Worm (Caenorhabditis elegans) whole organism, early embryonic: Measurements from ENCODE around the gene rpy-1.

Experiments
- B0310.2 ChIP-seq: sonication (generic microtip); optimal IDR thresholded peaks from 2 replicates; lab custom pipeline; 2016; ENCODE audit warnings: mild to moderate bottlenecking, missing genetic modification characterization, missing compliant biosample characterization
- aly-1 ChIP-seq: sonication (generic microtip); optimal IDR thresholded peaks from 2 replicates; lab custom pipeline; 2016; ENCODE audit warnings: missing genetic modification characterization, missing compliant biosample characterization
- ama-1 ChIP-seq: fragments of 150-350 bp; optimal IDR thresholded peaks from 2 replicates; lab custom pipeline; 2014
- ceh-13 ChIP-seq: fragments of 200-800 bp; sonication (Bioruptor generic); optimal IDR thresholded peaks from 2 replicates; lab custom pipeline; 2018; ENCODE audit warnings: mild to moderate bottlenecking, missing genetic modification characterization, missing compliant biosample characterization
- ets-7 ChIP-seq: sonication (generic microtip); optimal IDR thresholded peaks from 2 replicates; lab custom pipeline; 2016; ENCODE audit warnings: missing genotype, missing genetic modification characterization, missing compliant biosample characterization
- flt-1 ChIP-seq: fragments of 200-800 bp; sonication (Bioruptor generic); IDR thresholded peaks from 2 replicates; pipeline ENCODE4 v1.3.6; 2022; ENCODE audit warnings: missing genetic modification characterization, missing compliant biosample characterization
- hmbx-1 ChIP-seq: sonication (generic microtip); optimal IDR thresholded peaks from 2 replicates; lab custom pipeline; 2016; ENCODE audit warnings: mild to moderate bottlenecking, missing genetic modification characterization, missing compliant biosample characterization
- hmg-4 ChIP-seq: fragments of 200-800 bp; sonication (Bioruptor generic); optimal IDR thresholded peaks from 2 replicates; lab custom pipeline; 2018; ENCODE audit warnings: mild to moderate bottlenecking, missing genetic modification characterization, missing compliant biosample characterization
- pes-1 ChIP-seq: fragments of 200-800 bp; sonication (Bioruptor generic); IDR thresholded peaks from 2 replicates; pipeline ENCODE4 v1.3.6; 2022; ENCODE audit warnings: missing genetic modification reagents, missing genetic modification characterization, missing compliant biosample characterization
- scrt-1 ChIP-seq: fragments of 200-800 bp; sonication (Bioruptor generic); IDR thresholded peaks from 2 replicates; pipeline ENCODE4 v1.3.6; 2022; ENCODE audit warnings: missing genetic modification characterization, missing compliant biosample characterization
- sea-1 ChIP-seq: fragments of 200-800 bp; sonication (Bioruptor generic); conservative IDR thresholded peaks from 2 replicates; pipeline ENCODE4 v1.3.6; 2022; ENCODE audit warnings: missing genetic modification characterization, missing compliant biosample characterization
- tbx-11 ChIP-seq: fragments of 200-800 bp; sonication (Bioruptor generic); IDR thresholded peaks from 2 replicates; pipeline ENCODE4 v1.3.6; 2022; ENCODE audit warnings: missing genetic modification characterization, missing compliant biosample characterization
- tbx-37 ChIP-seq: fragments of 200-800 bp; sonication (Bioruptor generic); conservative IDR thresholded peaks from 2 replicates; pipeline ENCODE4 v1.3.6; 2022; ENCODE audit warnings: missing genetic modification reagents, missing genetic modification characterization, missing compliant biosample characterization
- tra-4 ChIP-seq: sonication (generic microtip); optimal IDR thresholded peaks from 2 replicates; lab custom pipeline; 2017; ENCODE audit warnings: missing genetic modification characterization, missing compliant biosample characterization

- TF ChIP-seq pes-1 (GFP tag; lab: Robert Waterston, UW) (no peak), ceh-13 (no peak), ama-1 (lab: Kevin White, UChicago) (no peak), hmbx-1 (tag; lab: Kevin White, UChicago) (no peak), flt-1 (GFP tag; lab: Robert Waterston, UW) (no peak), tra-4 (no peak), tbx-11 (GFP tag; lab: Robert Waterston, UW) (no peak), scrt-1 (no peak), sea-1 (GFP tag; lab: Robert Waterston, UW) (no peak), B0310.2 (tag; lab: Kevin White, UChicago) (no peak), ets-7 (tag; lab: Kevin White, UChicago) (no peak), aly-1 (tag; lab: Kevin White, UChicago) (no peak), hmg-4 (GFP tag; lab: Kevin White, UChicago) (no peak), tbx-37 (GFP tag; lab: Robert Waterston, UW) (no peak)
These were observed 28.3 kb upstream of the rpy-1 start, which contains the start of gene T14B4.9 for ce11 chrII:6733718-6734117.
